Fruit fly (Drosophila melanogaster) whole organism, embryonic: Measurements from ENCODE around the gene mod.

ENCODE experiments used
- B-H2 ChIP-seq: fragments of 200-800 bp; sonication (Bioruptor generic); optimal IDR thresholded peaks from 2 replicates; lab custom pipeline; 2018; ENCODE audit warnings: missing biosample characterization, mild to moderate bottlenecking, missing genetic modification characterization
- CG16863 ChIP-seq: fragments of 200-800 bp; sonication (Bioruptor generic); optimal IDR thresholded peaks from 3 replicates; lab custom pipeline; 2016; ENCODE audit warnings: missing biosample characterization, missing genetic modification characterization
- Max ChIP-seq: fragments of 200-800 bp; sonication (Bioruptor generic); optimal IDR thresholded peaks from 2 replicates; lab custom pipeline; 2016; ENCODE audit warnings: missing biosample characterization, mild to moderate bottlenecking, missing genetic modification characterization
- Mes4 ChIP-seq: fragments of 200-800 bp; sonication (Bioruptor generic); optimal IDR thresholded peaks from 2 replicates; lab custom pipeline; 2016; ENCODE audit warnings: missing biosample characterization, missing genetic modification characterization
- Tbp ChIP-seq: fragments of >200 bp; optimal IDR thresholded peaks from 2 replicates; lab custom pipeline; 2018; ENCODE audit warnings: missing biosample characterization, missing genetic modification characterization
- dan ChIP-seq: fragments of 200-800 bp; sonication (Bioruptor generic); IDR thresholded peaks from 2 replicates; pipeline ENCODE4 v1.3.6; 2022; ENCODE audit warnings: missing biosample characterization, missing genetic modification characterization
- unpg ChIP-seq: fragments of 200-800 bp; sonication (Bioruptor generic); optimal IDR thresholded peaks from 3 replicates; lab custom pipeline; 2018; ENCODE audit warnings: missing biosample characterization, mild to moderate bottlenecking, missing genetic modification characterization, moderate library complexity
- zf30C ChIP-seq: fragments of 200-800 bp; sonication (Bioruptor generic); optimal IDR thresholded peaks from 3 replicates; lab custom pipeline; 2018; ENCODE audit warnings: missing biosample characterization, mild to moderate bottlenecking, missing genetic modification characterization

dm6 chr3R:32046658-32047057, 5.2 kb upstream of the mod start:
- TF ChIP-seq CG16863 (GFP tag; lab: Kevin White, UChicago) (no peak), unpg (GFP tag; lab: Kevin White, UChicago) (no peak), B-H2 (GFP tag; lab: Kevin White, UChicago) (no peak), Max (GFP tag; lab: Kevin White, UChicago) (no peak), Tbp (GFP tag; lab: Kevin White, UChicago) (no peak), zf30C (no peak), Mes4 (GFP tag; lab: Kevin White, UChicago) (no peak), dan (GFP tag; lab: Robert Waterston, UW) (no peak)
